Worm (Caenorhabditis elegans) whole organism, L4 larva: ENCODE data around the gene K03B4.2.
A peak's percentile ranks its signal among the peaks of the same experiment; 100 is the strongest.

Source experiments
- aly-2 ChIP-seq: sonication (generic microtip); optimal IDR thresholded peaks from 2 replicates; lab custom pipeline; 2018; ENCODE audit warnings: missing biosample characterization, missing genetic modification characterization
- ces-1 ChIP-seq: fragments of 150-350 bp; sonication (generic microtip); optimal IDR thresholded peaks from 4 replicates; lab custom pipeline; 2014; ENCODE audit warnings: missing biosample characterization, missing genetic modification reagents, missing genetic modification characterization
- mxl-3 ChIP-seq: fragments of 200-800 bp; sonication (Bioruptor generic); optimal IDR thresholded peaks from 2 replicates; lab custom pipeline; 2018; ENCODE audit warnings: mild to moderate bottlenecking, missing genetic modification characterization, missing compliant biosample characterization
- nhr-237 ChIP-seq: sonication (generic microtip); optimal IDR thresholded peaks from 2 replicates; lab custom pipeline; 2017; ENCODE audit warnings: missing biosample characterization, missing genetic modification characterization
- rbr-2 ChIP-seq: sonication (generic microtip); optimal IDR thresholded peaks from 2 replicates; lab custom pipeline; 2016; ENCODE audit warnings: missing genotype, missing genetic modification characterization, missing compliant biosample characterization

- TF ChIP-seq nhr-237 (no peak), aly-2 (tag; lab: Kevin White, UChicago) (no peak), rbr-2 (tag; lab: Kevin White, UChicago) (no peak), mxl-3 (GFP tag; lab: Kevin White, UChicago) (peak; percentile 70), ces-1 (no peak)
Observed at ce11 chrV:4651480-4651879, 36.3 kb upstream of the K03B4.2 start.
